Worm (Caenorhabditis elegans): ENCODE results near the gene F28A10.13.

- TF ChIP-seq lsy-2 (tag; optimal IDR thresholded peaks at IDR 0.05), result no peak
- no peak for TF ChIP-seq snpc-4 (tag; optimal IDR thresholded peaks at IDR 0.05)
- no peak for TF ChIP-seq zip-8 (tag; optimal IDR thresholded peaks at IDR 0.05)
- no peak for TF ChIP-seq elt-1 (tag; optimal IDR thresholded peaks at IDR 0.05; ENCODE audit: borderline replicate concordance, insufficient read depth)
- TF ChIP-seq ces-1 (GFP tag; optimal IDR thresholded peaks at IDR 0.05), result no peak
- no peak for TF ChIP-seq nhr-12 (tag; optimal IDR thresholded peaks at IDR 0.05)
- TF ChIP-seq pha-4 (tag; optimal IDR thresholded peaks at IDR 0.05), result no peak
- no peak for TF ChIP-seq nhr-237 (tag; optimal IDR thresholded peaks at IDR 0.05)
- no peak for TF ChIP-seq nhr-28 (tag; optimal IDR thresholded peaks at IDR 0.05)
- TF ChIP-seq sptf-1 (tag; optimal IDR thresholded peaks at IDR 0.05), result no peak
- TF ChIP-seq blmp-1 (tag; optimal IDR thresholded peaks at IDR 0.05), result no peak
Measured at ce11 chrII:820519-820918, 28.1 kb upstream of the F28A10.13 start, which contains the start of gene F46F5.7.

Measured in whole organism, mixed stage, embryonic.